Worm (Caenorhabditis elegans): ENCODE results near the gene T02D1.7.

DNA sequence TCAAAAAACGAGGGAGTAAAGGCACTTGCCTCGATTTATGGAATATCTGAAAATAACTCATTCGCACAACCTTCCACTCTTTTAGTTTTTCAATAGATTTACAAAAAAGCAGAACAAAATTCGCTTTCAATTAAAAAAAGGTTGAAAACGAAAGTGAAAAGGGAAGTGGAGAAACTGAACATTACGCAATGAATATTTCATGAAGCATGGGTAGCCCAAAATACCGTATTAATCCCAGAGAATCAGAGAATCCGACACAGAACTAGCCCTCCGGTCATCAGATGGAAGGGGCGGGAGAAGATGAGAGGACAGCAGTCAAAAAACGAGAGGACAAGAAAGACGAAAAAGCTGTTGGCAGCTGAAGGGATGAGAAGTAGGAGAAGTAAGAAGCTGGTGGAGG is 35.5 kb downstream of the T02D1.7 start, which contains the start of gene C30H6.5:
- TF ChIP-seq elt-3 (tag; optimal IDR thresholded peaks at IDR 0.05) = no peak
- no peak for TF ChIP-seq unc-62 (GFP tag; optimal IDR thresholded peaks at IDR 0.05)
- TF ChIP-seq lin-15B (tag; optimal IDR thresholded peaks at IDR 0.05) = no peak
- no peak for TF ChIP-seq hpl-2 (GFP tag; optimal IDR thresholded peaks at IDR 0.05)
- no peak for TF ChIP-seq snpc-4 (tag; optimal IDR thresholded peaks at IDR 0.05)
- no peak for TF ChIP-seq nhr-28 (tag; optimal IDR thresholded peaks at IDR 0.05)
- TF ChIP-seq egl-13 (tag; optimal IDR thresholded peaks at IDR 0.05) = no peak
- TF ChIP-seq nhr-76 (tag; optimal IDR thresholded peaks at IDR 0.05) = no peak
- no peak for TF ChIP-seq nhr-77 (tag; optimal IDR thresholded peaks at IDR 0.05)
- TF ChIP-seq grh-1 (GFP tag; IDR thresholded peaks at IDR 0.05) = no peak
- no peak for TF ChIP-seq unc-86 (tag; optimal IDR thresholded peaks at IDR 0.05)
